Worm (Caenorhabditis elegans) whole organism, L1 larva: Measurements from ENCODE around the gene C25F9.12.
"Not testable (repeated sequence)": the region's sequence is repeated elsewhere in the genome, so short reads cannot be mapped to it uniquely, and the experiment has no call there.

Experiments
- efl-1 ChIP-seq, 4 experiments: fragments of 150-350 bp; optimal IDR thresholded peaks in 3 of 4; peaks in 1 of 4; 1 replicate in 1 of 4; 2 replicates in 3 of 4; lab custom pipeline; 2014; ENCODE audit warnings: missing biosample characterization in 2 of 4, missing genetic modification characterization in 2 of 4, missing genetic modification reagents in 2 of 4
- fkh-8 ChIP-seq: sonication (generic microtip); optimal IDR thresholded peaks from 2 replicates; lab custom pipeline; 2016; ENCODE audit warnings: mild to moderate bottlenecking, missing genetic modification characterization, missing compliant biosample characterization
- lin-13 ChIP-seq: fragments of 150-350 bp; optimal IDR thresholded peaks from 2 replicates; lab custom pipeline; 2014; ENCODE audit warnings: missing biosample characterization, missing genetic modification reagents, missing genetic modification characterization
- lin-39 ChIP-seq: fragments of 150-350 bp; optimal IDR thresholded peaks from 2 replicates; lab custom pipeline; 2014; ENCODE audit warnings: missing biosample characterization, missing genetic modification reagents, missing genetic modification characterization
- nhr-12 ChIP-seq: sonication (generic microtip); optimal IDR thresholded peaks from 2 replicates; lab custom pipeline; 2017; ENCODE audit warnings: missing biosample characterization, missing genetic modification characterization
- nhr-237 ChIP-seq: fragments of 150-350 bp; optimal IDR thresholded peaks from 2 replicates; lab custom pipeline; 2014; ENCODE audit warnings: missing biosample characterization, missing genetic modification characterization
- pag-3 ChIP-seq: sonication (generic microtip); optimal IDR thresholded peaks from 2 replicates; lab custom pipeline; 2017; ENCODE audit warnings: missing genetic modification characterization, mild to moderate bottlenecking, missing compliant biosample characterization, antibody characterized with exemption, borderline replicate concordance; ENCODE audit not compliant: insufficient read depth
- skn-1 ChIP-seq: fragments of 150-350 bp; optimal IDR thresholded peaks from 2 replicates; lab custom pipeline; 2014; ENCODE audit warnings: missing biosample characterization, missing genetic modification characterization

- not testable (repeated sequence) for TF ChIP-seq lin-39; efl-1 (optimal IDR thresholded peaks at IDR 0.05; lab: Kevin White, UChicago); pag-3 (tag; lab: Kevin White, UChicago); lin-13; skn-1 (tag; lab: Kevin White, UChicago); nhr-237; nhr-12 (tag; lab: Kevin White, UChicago); fkh-8 (tag; lab: Kevin White, UChicago)
- peak in 1 of 2 experiments; percentile 44 for TF ChIP-seq efl-1 (GFP tag; optimal IDR thresholded peaks at IDR 0.05 in 1 of 2; lab: Kevin White, UChicago)
Measured at ce11 chrV:19419301-19419700, 16.5 kb upstream of the C25F9.12 start.
